Worm (Caenorhabditis elegans) whole organism, L2 larva: ENCODE data around the gene mrp-7.

ENCODE experiments used
- F13H6.1 ChIP-seq: sonication (generic microtip); optimal IDR thresholded peaks from 2 replicates; lab custom pipeline; 2016; ENCODE audit warnings: missing genetic modification characterization, missing compliant biosample characterization
- aly-2 ChIP-seq: fragments of 150-350 bp; optimal IDR thresholded peaks from 2 replicates; lab custom pipeline; 2014; ENCODE audit warnings: missing biosample characterization, missing genetic modification characterization
- fos-1 ChIP-seq: fragments of 150-350 bp; optimal IDR thresholded peaks from 2 replicates; lab custom pipeline; 2014; ENCODE audit warnings: missing biosample characterization, missing genetic modification characterization
- lin-11 ChIP-seq: fragments of 150-350 bp; sonication (generic microtip); optimal IDR thresholded peaks from 2 replicates; lab custom pipeline; 2014; ENCODE audit warnings: missing biosample characterization, missing genetic modification characterization, inconsistent platforms, mixed read lengths
- lin-13 ChIP-seq: fragments of 150-350 bp; optimal IDR thresholded peaks from 2 replicates; lab custom pipeline; 2014; ENCODE audit warnings: missing biosample characterization, missing genetic modification reagents, missing genetic modification characterization
- lsy-2 ChIP-seq, 2 experiments: fragments of 150-350 bp in 1 of 2; sonication (generic microtip) in 1 of 2; optimal IDR thresholded peaks; 2 replicates each; lab custom pipeline; 2014 to 2017; ENCODE audit warnings: missing biosample characterization in 2 of 2, missing genetic modification characterization in 2 of 2
- nhr-11 ChIP-seq: fragments of 150-350 bp; optimal IDR thresholded peaks from 2 replicates; lab custom pipeline; 2014; ENCODE audit warnings: missing biosample characterization, missing genetic modification characterization
- nhr-237 ChIP-seq: fragments of 150-350 bp; optimal IDR thresholded peaks from 2 replicates; lab custom pipeline; 2014; ENCODE audit warnings: missing biosample characterization, missing genetic modification characterization
- nhr-25 ChIP-seq: fragments of 150-350 bp; sonication (generic microtip); optimal IDR thresholded peaks from 3 replicates; lab custom pipeline; 2014; ENCODE audit warnings: missing biosample characterization, missing genetic modification characterization
- skn-1 ChIP-seq: sonication (generic microtip); optimal IDR thresholded peaks from 2 replicates; lab custom pipeline; 2017; ENCODE audit warnings: missing biosample characterization, missing genetic modification characterization
- unc-39 ChIP-seq: fragments of 150-350 bp; optimal IDR thresholded peaks from 2 replicates; lab custom pipeline; 2014; ENCODE audit warnings: missing biosample characterization, missing genetic modification characterization
- zag-1 ChIP-seq: fragments of 150-350 bp; optimal IDR thresholded peaks from 2 replicates; lab custom pipeline; 2014; ENCODE audit warnings: missing biosample characterization, missing genetic modification characterization

DNA sequence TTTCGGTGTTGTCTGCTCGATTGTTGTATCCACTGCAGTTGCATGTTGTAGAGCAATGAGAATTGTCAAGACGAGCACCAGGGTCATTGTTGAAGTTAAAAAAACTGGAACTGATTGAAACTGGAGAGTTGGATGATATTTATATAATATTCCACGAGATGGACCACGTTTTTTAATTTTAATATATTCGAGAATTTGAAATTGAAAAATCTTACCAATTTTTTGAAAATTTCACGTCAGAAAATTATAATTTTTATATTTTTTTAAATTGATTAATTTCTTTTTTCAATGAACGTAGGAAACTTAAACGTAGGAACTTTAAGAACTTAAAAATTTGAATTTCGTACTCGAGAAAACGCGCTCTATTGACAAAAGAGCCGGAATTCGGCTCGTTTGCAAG is 42.1 kb upstream of the mrp-7 start, which contains the start of gene Y43F8C.5:
- TF ChIP-seq zag-1 (tag; lab: Kevin White, UChicago) (no peak), lin-11 (tag; lab: Kevin White, UChicago) (no peak), aly-2 (no peak), lin-13 (GFP tag; lab: Kevin White, UChicago) (no peak), nhr-25 (tag; lab: Kevin White, UChicago) (no peak), nhr-237 (tag; lab: Kevin White, UChicago) (no peak), lsy-2 (tag; optimal IDR thresholded peaks at IDR 0.05; lab: Kevin White, UChicago) (no peak), F13H6.1 (tag; lab: Kevin White, UChicago) (no peak), fos-1 (tag; lab: Kevin White, UChicago) (no peak), unc-39 (no peak), skn-1 (tag; lab: Kevin White, UChicago) (no peak), nhr-11 (tag; lab: Kevin White, UChicago) (no peak)
